Fruit fly (Drosophila melanogaster) whole organism, embryonic: Measurements from ENCODE around the gene eys.

Source experiments
- Bteb2 ChIP-seq: fragments of 200-800 bp; sonication (Bioruptor generic); optimal IDR thresholded peaks from 2 replicates; lab custom pipeline; 2016; ENCODE audit warnings: missing biosample characterization, missing genetic modification characterization
- CG10209 ChIP-seq: fragments of 200-800 bp; sonication (Bioruptor generic); optimal IDR thresholded peaks from 3 replicates; lab custom pipeline; 2017; ENCODE audit warnings: missing biosample characterization, mild to moderate bottlenecking, missing genetic modification characterization, missing genetic modification reagents
- CG10321 ChIP-seq: fragments of 200-800 bp; sonication (Bioruptor generic); IDR thresholded peaks from 2 replicates; pipeline ENCODE4 v1.3.6; 2022; ENCODE audit warnings: missing biosample characterization, missing genetic modification characterization
- CG11695 ChIP-seq: fragments of 200-800 bp; sonication (Bioruptor generic); IDR thresholded peaks from 3 replicates; pipeline ENCODE4 v1.3.6; 2022; ENCODE audit warnings: missing biosample characterization, missing genetic modification characterization
- CG1233 ChIP-seq: fragments of 200-800 bp; sonication (Bioruptor generic); optimal IDR thresholded peaks from 4 replicates; lab custom pipeline; 2018; ENCODE audit warnings: missing biosample characterization, mild to moderate bottlenecking, missing genetic modification characterization
- CG17186 ChIP-seq: fragments of 200-800 bp; sonication (Bioruptor generic); optimal IDR thresholded peaks from 3 replicates; lab custom pipeline; 2017; ENCODE audit warnings: missing biosample characterization, missing genetic modification reagents, missing genetic modification characterization
- CG17361 ChIP-seq: fragments of 200-800 bp; sonication (Bioruptor generic); IDR thresholded peaks from 3 replicates; pipeline ENCODE4 v1.3.6; 2022; ENCODE audit warnings: missing biosample characterization, missing genetic modification characterization
- CG17802 ChIP-seq: fragments of 200-800 bp; sonication (Bioruptor generic); optimal IDR thresholded peaks from 2 replicates; lab custom pipeline; 2018; ENCODE audit warnings: missing biosample characterization, mild to moderate bottlenecking, missing genetic modification characterization, moderate library complexity
- CG2678 ChIP-seq: fragments of 200-800 bp; sonication (Bioruptor generic); optimal IDR thresholded peaks from 3 replicates; lab custom pipeline; 2019; ENCODE audit warnings: missing biosample characterization, mild to moderate bottlenecking, missing genetic modification characterization, moderate library complexity
- CG2875 ChIP-seq: fragments of 200-800 bp; sonication (Bioruptor generic); optimal IDR thresholded peaks from 2 replicates; lab custom pipeline; 2017; ENCODE audit warnings: missing biosample characterization, mild to moderate bottlenecking, missing genetic modification characterization, missing genetic modification reagents
- CG3847 ChIP-seq: fragments of 200-800 bp; sonication (Bioruptor generic); IDR thresholded peaks from 2 replicates; pipeline ENCODE4 v1.3.6; 2022; ENCODE audit warnings: missing biosample characterization, missing genetic modification characterization
- CG3995 ChIP-seq: fragments of 200-800 bp; sonication (Bioruptor generic); optimal IDR thresholded peaks from 3 replicates; lab custom pipeline; 2016; ENCODE audit warnings: missing biosample characterization, missing genetic modification characterization
- CG6683 ChIP-seq: fragments of 200-800 bp; sonication (Bioruptor generic); optimal IDR thresholded peaks from 2 replicates; lab custom pipeline; 2017; ENCODE audit warnings: missing biosample characterization, mild to moderate bottlenecking, missing genetic modification characterization, missing genetic modification reagents
- CG7928 ChIP-seq: fragments of 200-800 bp; sonication (Bioruptor generic); optimal IDR thresholded peaks from 2 replicates; lab custom pipeline; 2017; ENCODE audit warnings: missing biosample characterization, mild to moderate bottlenecking, missing genetic modification characterization
- CG7963 ChIP-seq: fragments of 200-800 bp; sonication (Bioruptor generic); IDR thresholded peaks from 3 replicates; pipeline ENCODE4 v1.3.6; 2022; ENCODE audit warnings: missing biosample characterization, missing genetic modification characterization; ENCODE audit not compliant: partially characterized antibody
- CG8924 ChIP-seq: fragments of 200-800 bp; optimal IDR thresholded peaks from 3 replicates; lab custom pipeline; 2019; ENCODE audit warnings: missing biosample characterization, mild to moderate bottlenecking, missing genetic modification characterization, moderate library complexity
- CG9797 ChIP-seq: fragments of 200-800 bp; sonication (Bioruptor generic); optimal IDR thresholded peaks from 3 replicates; lab custom pipeline; 2018; ENCODE audit warnings: missing biosample characterization, mild to moderate bottlenecking, missing genetic modification characterization
- D ChIP-seq, 2 experiments: fragments of 200-800 bp in 1 of 2; fragments of >200 bp in 1 of 2; sonication (Bioruptor generic) in 1 of 2; optimal IDR thresholded peaks; 2 replicates in 1 of 2; 3 replicates in 1 of 2; lab custom pipeline; 2017; ENCODE audit warnings: mild to moderate bottlenecking in 1 of 2, missing biosample characterization in 1 of 2, missing genetic modification characterization in 1 of 2, missing genetic modification reagents in 1 of 2
- Dref ChIP-seq: fragments of 200-800 bp; sonication (Bioruptor generic); IDR thresholded peaks from 2 replicates; pipeline ENCODE4 v1.3.6; 2022; ENCODE audit warnings: missing biosample characterization, missing genetic modification characterization
- ERR ChIP-seq: fragments of 200-800 bp; sonication (Bioruptor generic); optimal IDR thresholded peaks from 2 replicates; lab custom pipeline; 2016; ENCODE audit warnings: missing biosample characterization, missing genetic modification characterization
- HLH54F ChIP-seq: fragments of 200-800 bp; sonication (Bioruptor generic); optimal IDR thresholded peaks from 3 replicates; lab custom pipeline; 2016; ENCODE audit warnings: missing biosample characterization, missing genetic modification characterization
- Hmr ChIP-seq: fragments of 200-800 bp; sonication (Bioruptor generic); optimal IDR thresholded peaks from 3 replicates; lab custom pipeline; 2017; ENCODE audit warnings: mild to moderate bottlenecking, missing biosample characterization, missing genetic modification reagents, missing genetic modification characterization
- Jarid2 ChIP-seq: fragments of 200-800 bp; sonication (Bioruptor generic); optimal IDR thresholded peaks from 3 replicates; lab custom pipeline; 2017; ENCODE audit warnings: mild to moderate bottlenecking, missing biosample characterization, missing genetic modification reagents, missing genetic modification characterization
- Oli ChIP-seq: fragments of 200-800 bp; sonication (Bioruptor generic); optimal IDR thresholded peaks from 2 replicates; lab custom pipeline; 2018; ENCODE audit warnings: missing biosample characterization, mild to moderate bottlenecking, missing genetic modification characterization, moderate library complexity
- PHDP ChIP-seq: fragments of 200-800 bp; sonication (Bioruptor generic); optimal IDR thresholded peaks from 3 replicates; lab custom pipeline; 2018; ENCODE audit warnings: missing biosample characterization, mild to moderate bottlenecking, missing genetic modification characterization, moderate library complexity
- Ptx1 ChIP-seq: fragments of 200-800 bp; sonication (Bioruptor generic); IDR thresholded peaks from 2 replicates; pipeline ENCODE4 v1.3.6; 2022; ENCODE audit warnings: missing biosample characterization, missing genetic modification characterization
- Ravus ChIP-seq: fragments of 200-800 bp; sonication (Bioruptor generic); IDR thresholded peaks from 2 replicates; pipeline ENCODE4 v1.3.6; 2022; ENCODE audit warnings: missing biosample characterization, missing genetic modification characterization
- Side ChIP-seq: fragments of 200-800 bp; sonication (Bioruptor generic); optimal IDR thresholded peaks from 2 replicates; lab custom pipeline; 2016; ENCODE audit warnings: missing biosample characterization, missing genetic modification characterization
- Tbp ChIP-seq: fragments of >200 bp; optimal IDR thresholded peaks from 2 replicates; lab custom pipeline; 2018; ENCODE audit warnings: missing biosample characterization, missing genetic modification characterization
- YL-1 ChIP-seq: fragments of 200-800 bp; sonication (Bioruptor generic); optimal IDR thresholded peaks from 3 replicates; lab custom pipeline; 2017; ENCODE audit warnings: missing biosample characterization, mild to moderate bottlenecking, missing genetic modification characterization
- cwo ChIP-seq: fragments of 200-800 bp; sonication (Bioruptor generic); optimal IDR thresholded peaks from 3 replicates; lab custom pipeline; 2017; ENCODE audit warnings: missing biosample characterization, missing genetic modification characterization, mild to moderate bottlenecking, moderate library complexity, missing genetic modification reagents
- ems ChIP-seq: fragments of 200-800 bp; sonication (Bioruptor generic); optimal IDR thresholded peaks from 3 replicates; lab custom pipeline; 2016; ENCODE audit warnings: missing biosample characterization, missing genetic modification characterization
- fd64A ChIP-seq: fragments of 200-800 bp; sonication (Bioruptor generic); optimal IDR thresholded peaks from 3 replicates; lab custom pipeline; 2018; ENCODE audit warnings: missing biosample characterization, mild to moderate bottlenecking, missing genetic modification characterization
- gce ChIP-seq: fragments of 200-800 bp; sonication (Bioruptor generic); IDR thresholded peaks from 3 replicates; pipeline ENCODE4 v1.3.6; 2022; ENCODE audit warnings: missing biosample characterization, missing genetic modification characterization
- gfzf ChIP-seq: fragments of 200-800 bp; sonication (Bioruptor generic); optimal IDR thresholded peaks from 2 replicates; lab custom pipeline; 2016; ENCODE audit warnings: missing biosample characterization, mild to moderate bottlenecking, missing genetic modification characterization, moderate library complexity
- gsb-n ChIP-seq: fragments of 200-800 bp; sonication (Bioruptor generic); optimal IDR thresholded peaks from 3 replicates; lab custom pipeline; 2018; ENCODE audit warnings: missing biosample characterization, mild to moderate bottlenecking, missing genetic modification characterization
- hkb ChIP-seq, 2 experiments: fragments of 200-800 bp in 1 of 2; fragments of >200 bp in 1 of 2; sonication (Bioruptor generic) in 1 of 2; IDR thresholded peaks in 1 of 2; optimal IDR thresholded peaks in 1 of 2; 2 replicates each; pipeline versions ENCODE4 v1.3.6 to Lab custom; 2017 to 2022; ENCODE audit warnings: missing biosample characterization in 1 of 2, missing genetic modification characterization in 1 of 2
- lmd ChIP-seq: fragments of 200-800 bp; sonication (Bioruptor generic); IDR thresholded peaks from 2 replicates; pipeline ENCODE4 v1.3.6; 2022; ENCODE audit warnings: missing biosample characterization, missing genetic modification characterization
- pfk ChIP-seq: fragments of 200-800 bp; sonication (Bioruptor generic); optimal IDR thresholded peaks from 2 replicates; lab custom pipeline; 2018; ENCODE audit warnings: missing biosample characterization, mild to moderate bottlenecking, missing genetic modification characterization, moderate library complexity
- sisA ChIP-seq: fragments of 200-800 bp; sonication (Bioruptor generic); IDR thresholded peaks from 2 replicates; pipeline ENCODE4 v1.3.6; 2022; ENCODE audit warnings: missing biosample characterization, missing genetic modification characterization
- slou ChIP-seq: fragments of 200-800 bp; sonication (Bioruptor generic); optimal IDR thresholded peaks from 3 replicates; lab custom pipeline; 2016; ENCODE audit warnings: missing biosample characterization, missing genetic modification characterization
- sug ChIP-seq: fragments of 200-800 bp; optimal IDR thresholded peaks from 2 replicates; lab custom pipeline; 2019; ENCODE audit warnings: missing biosample characterization, mild to moderate bottlenecking, missing genetic modification characterization, moderate library complexity
- tll ChIP-seq, 2 experiments: fragments of 200-800 bp in 1 of 2; fragments of >200 bp in 1 of 2; sonication (Bioruptor generic) in 1 of 2; optimal IDR thresholded peaks; 2 replicates each; lab custom pipeline; 2017 to 2019; ENCODE audit warnings: missing biosample characterization in 2 of 2, missing genetic modification characterization in 2 of 2, mild to moderate bottlenecking in 1 of 2, moderate library complexity in 1 of 2
- tna ChIP-seq: fragments of 200-800 bp; sonication (Bioruptor generic); IDR thresholded peaks from 2 replicates; pipeline ENCODE4 v1.3.6; 2022; ENCODE audit warnings: missing biosample characterization, missing genetic modification characterization; ENCODE audit not compliant: partially characterized antibody
- trh ChIP-seq: fragments of 200-800 bp; sonication (Bioruptor generic); optimal IDR thresholded peaks from 2 replicates; lab custom pipeline; 2016; ENCODE audit warnings: missing biosample characterization, missing genetic modification characterization
- tx ChIP-seq: fragments of 200-800 bp; sonication (Bioruptor generic); optimal IDR thresholded peaks from 2 replicates; lab custom pipeline; 2016; ENCODE audit warnings: missing biosample characterization, missing genetic modification characterization
- wor ChIP-seq: fragments of 200-800 bp; sonication (Bioruptor generic); IDR thresholded peaks from 2 replicates; pipeline ENCODE4 v1.3.6; 2022; ENCODE audit warnings: missing biosample characterization, missing genetic modification characterization

Gene eys

DNA sequence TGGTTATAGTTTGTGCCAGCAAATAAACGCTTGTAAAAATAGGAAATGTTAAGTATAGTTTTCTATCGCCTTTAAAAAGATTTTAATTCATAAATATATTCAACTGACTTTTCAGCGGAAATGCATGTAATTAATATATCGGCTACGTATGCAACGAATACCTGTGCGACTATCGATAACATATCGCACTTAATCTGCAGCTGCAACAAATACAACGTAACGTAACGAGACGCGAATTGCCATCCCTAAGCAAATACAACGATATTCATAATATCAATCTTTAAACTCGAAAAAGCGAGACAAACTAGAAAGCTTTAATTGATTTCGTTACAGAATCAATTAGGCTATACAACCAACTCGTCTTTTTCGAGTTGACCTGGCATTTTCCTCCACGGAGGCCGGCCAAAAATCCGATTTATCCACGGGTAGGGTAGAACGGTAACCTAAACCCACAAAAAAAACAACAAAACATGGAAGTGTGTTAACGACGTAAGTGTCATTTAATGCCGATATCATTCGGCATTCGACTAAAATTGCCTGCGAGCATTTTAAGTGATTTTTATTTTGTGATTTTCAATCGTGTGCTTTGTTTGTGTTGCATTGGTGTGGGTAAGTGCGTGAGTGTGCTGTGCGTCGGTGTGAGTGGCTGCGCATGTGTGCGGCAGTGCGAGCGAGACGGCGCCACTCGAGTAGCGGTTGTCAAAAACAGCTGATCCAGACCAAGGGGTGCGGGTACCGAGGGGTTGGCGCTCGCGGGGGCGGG lies 64.4 kb downstream of the eys start, which contains the start of gene Atxn7 (continued):
- TF ChIP-seq CG8924 (peak; percentile 51), gfzf (GFP tag; lab: Kevin White, UChicago) (peak; percentile 27), gce (GFP tag; lab: Robert Waterston, UW) (no peak), cwo (GFP tag; lab: Kevin White, UChicago) (no peak), tll (GFP tag; optimal IDR thresholded peaks at IDR 0.05; lab: Kevin White, UChicago) (peak in 1 of 2 experiments; percentile 82), wor (GFP tag; lab: Robert Waterston, UW) (0 out of 2 replicates have a peak, but pooled peaks have one; percentile 22), HLH54F (GFP tag; lab: Kevin White, UChicago) (peak; percentile 31), CG6683 (GFP tag; lab: Kevin White, UChicago) (no peak), Side (GFP tag; lab: Kevin White, UChicago) (peak; percentile 6), Tbp (no peak), fd64A (GFP tag; lab: Kevin White, UChicago) (peak; percentile 71), CG17802 (tag; lab: Kevin White, UChicago) (peak; percentile 17), ems (GFP tag; lab: Kevin White, UChicago) (peak; percentile 46), Oli (tag; lab: Kevin White, UChicago) (peak; percentile 53), Ptx1 (GFP tag; lab: Robert Waterston, UW) (peak; percentile 62), YL-1 (GFP tag; lab: Kevin White, UChicago) (peak; percentile 82), D (optimal IDR thresholded peaks at IDR 0.05; lab: Kevin White, UChicago) (no peak), D (GFP tag; optimal IDR thresholded peaks at IDR 0.05; lab: Kevin White, UChicago) (peak; percentile 22), ERR (GFP tag; lab: Kevin White, UChicago) (peak; percentile 16), Dref (GFP tag; lab: Robert Waterston, UW) (peak; percentile 87), CG10321 (GFP tag; lab: Robert Waterston, UW) (peak; percentile 93), Bteb2 (GFP tag; lab: Kevin White, UChicago) (peak; percentile 42), Ravus (no peak), CG10209 (GFP tag; lab: Kevin White, UChicago) (peak; percentile 68), tx (peak; percentile 21), Hmr (GFP tag; lab: Kevin White, UChicago) (peak; percentile 74), sug (tag; lab: Kevin White, UChicago) (peak; percentile 89), sisA (GFP tag; lab: Robert Waterston, UW) (no peak), CG1233 (GFP tag; lab: Kevin White, UChicago) (peak; percentile 72), slou (GFP tag; lab: Kevin White, UChicago) (no peak), CG3847 (GFP tag; lab: Robert Waterston, UW) (peak; percentile 36; the same call in 1 of the 2 replicates), tna (peak; percentile 73; the same call in 1 of the 2 replicates), trh (peak; percentile 25), CG17186 (GFP tag; lab: Kevin White, UChicago) (peak; percentile 74), gsb-n (peak; percentile 74), CG3995 (GFP tag; lab: Kevin White, UChicago) (peak; percentile 92), PHDP (peak; percentile 79), CG7963 (GFP tag; lab: Robert Waterston, UW) (peak; percentile 97), CG11695 (0 out of 3 replicates have a peak, but pooled peaks have one; percentile 52), CG17361 (GFP tag; lab: Robert Waterston, UW) (peak; percentile 68; the same call in 2 of the 3 replicates), CG9797 (GFP tag; lab: Kevin White, UChicago) (peak; percentile 18), pfk (peak; percentile 49), CG2875 (GFP tag; lab: Kevin White, UChicago) (peak; percentile 73), hkb (optimal IDR thresholded peaks at IDR 0.05; lab: Kevin White, UChicago) (no peak), hkb (GFP tag; IDR thresholded peaks at IDR 0.05; lab: Robert Waterston, UW) (peak; percentile 68), lmd (peak; percentile 19; the same call in 1 of the 2 replicates), CG2678 (tag; lab: Kevin White, UChicago) (peak; percentile 40), Jarid2 (peak; percentile 33), CG7928 (GFP tag; lab: Kevin White, UChicago) (no peak)
